Worm (Caenorhabditis elegans): Measurements from ENCODE around the gene vdac-1.
A peak's percentile ranks its signal among the peaks of the same experiment; 100 is the strongest.

vdac-1 gene

ce11 chrIV:7486201-7486947 lies 21.3 kb downstream of the vdac-1 start, which contains the start of the genes his-61 and his-62:
Gene his-61 (minus strand): TSS chrIV:7486217.
Gene his-62 (plus strand): TSS chrIV:7486545.
- peak; percentile 99 for TF ChIP-seq unc-39 (tag; optimal IDR thresholded peaks at IDR 0.05)
- TF ChIP-seq hlh-1 (tag; optimal IDR thresholded peaks at IDR 0.05) = peak; percentile 14
- TF ChIP-seq elt-1 (tag; optimal IDR thresholded peaks at IDR 0.05; ENCODE audit: borderline replicate concordance, insufficient read depth) = no peak
- peak; percentile 75 for TF ChIP-seq sptf-1 (tag; optimal IDR thresholded peaks at IDR 0.05)
- TF ChIP-seq elt-3 (tag; optimal IDR thresholded peaks at IDR 0.05) = no peak
- no peak for TF ChIP-seq unc-120 (tag; optimal IDR thresholded peaks at IDR 0.05; ENCODE audit: poor library complexity, severe bottlenecking)
- TF ChIP-seq mep-1 (tag; optimal IDR thresholded peaks at IDR 0.05) = peak; percentile 55
- no peak for TF ChIP-seq flh-1 (GFP tag; optimal IDR thresholded peaks at IDR 0.05)
- peak; percentile 56 for TF ChIP-seq nhr-12 (tag; optimal IDR thresholded peaks at IDR 0.05)
- TF ChIP-seq tbx-8 (GFP tag; optimal IDR thresholded peaks at IDR 0.05) = no peak
- TF ChIP-seq nhr-237 (tag; optimal IDR thresholded peaks at IDR 0.05) = no peak
- peak; percentile 86 for TF ChIP-seq M03D4.4 (tag; optimal IDR thresholded peaks at IDR 0.05)
- TF ChIP-seq ceh-83 (GFP tag; optimal IDR thresholded peaks at IDR 0.05) = no peak
- no peak for TF ChIP-seq mab-5 (tag; optimal IDR thresholded peaks at IDR 0.05)
- no peak for TF ChIP-seq ceh-43 (GFP tag; optimal IDR thresholded peaks at IDR 0.05)
- peak; percentile 88 for TF ChIP-seq pha-4 (tag; optimal IDR thresholded peaks at IDR 0.05)
- TF ChIP-seq sem-2 (GFP tag; optimal IDR thresholded peaks at IDR 0.05) = peak; percentile 50
- peak; percentile 56 for TF ChIP-seq ces-1 (GFP tag; optimal IDR thresholded peaks at IDR 0.05)
- TF ChIP-seq nhr-28 (tag; optimal IDR thresholded peaks at IDR 0.05) = no peak
- TF ChIP-seq nhr-2 (tag; optimal IDR thresholded peaks at IDR 0.05) = peak; percentile 41
- TF ChIP-seq ztf-11 (tag; optimal IDR thresholded peaks at IDR 0.05) = peak; percentile 86
- peak; percentile 76 for TF ChIP-seq ceh-39 (tag; optimal IDR thresholded peaks at IDR 0.05)
- peak; percentile 53 for TF ChIP-seq drap-1 (GFP tag; optimal IDR thresholded peaks at IDR 0.05)
- peak; percentile 86 for TF ChIP-seq mls-2 (tag; optimal IDR thresholded peaks at IDR 0.05)
- TF ChIP-seq lsy-2 (tag; optimal IDR thresholded peaks at IDR 0.05) = peak; percentile 69
- peak; percentile 4 for TF ChIP-seq ham-2 (GFP tag; optimal IDR thresholded peaks at IDR 0.05)
- no peak for TF ChIP-seq nhr-76 (tag; optimal IDR thresholded peaks at IDR 0.05)
- TF ChIP-seq zip-8 (tag; optimal IDR thresholded peaks at IDR 0.05) = no peak
- no peak for TF ChIP-seq unc-62 (GFP tag; optimal IDR thresholded peaks at IDR 0.05)
- TF ChIP-seq lin-13 (tag; optimal IDR thresholded peaks at IDR 0.05) = peak; percentile 93
- no peak for TF ChIP-seq snpc-4 (tag; optimal IDR thresholded peaks at IDR 0.05)
- TF ChIP-seq blmp-1 (tag; optimal IDR thresholded peaks at IDR 0.05) = no peak
- peak; percentile 88 for TF ChIP-seq cnd-1 (tag; optimal IDR thresholded peaks at IDR 0.05)
- no peak for TF ChIP-seq lin-32 (GFP tag; optimal IDR thresholded peaks at IDR 0.05)
- no peak for TF ChIP-seq bed-3 (GFP tag; optimal IDR thresholded peaks at IDR 0.05)

- TF ChIP-seq sem-2 (GFP tag; optimal IDR thresholded peaks at IDR 0.05) (no peak), lin-13 (tag; optimal IDR thresholded peaks at IDR 0.05) (no peak), unc-120 (tag; optimal IDR thresholded peaks at IDR 0.05; ENCODE audit: poor library complexity, severe bottlenecking) (no peak), hlh-1 (tag; optimal IDR thresholded peaks at IDR 0.05) (no peak), mab-5 (tag; optimal IDR thresholded peaks at IDR 0.05) (no peak)
Observed at ce11 chrIV:7478134-7478533, 29.6 kb downstream of the vdac-1 start, which contains the start of gene rod-1. Gene rod-1 (plus strand): TSS chrIV:7478452.

ce11 chrIV:7477697-7478096 lies 30.0 kb downstream of the vdac-1 start:
- TF ChIP-seq mep-1 (tag; optimal IDR thresholded peaks at IDR 0.05) (no peak), tbx-8 (GFP tag; optimal IDR thresholded peaks at IDR 0.05) (no peak), unc-120 (tag; optimal IDR thresholded peaks at IDR 0.05; ENCODE audit: poor library complexity, severe bottlenecking) (no peak), nhr-2 (tag; optimal IDR thresholded peaks at IDR 0.05) (no peak), snpc-4 (tag; optimal IDR thresholded peaks at IDR 0.05) (no peak), mls-2 (tag; optimal IDR thresholded peaks at IDR 0.05) (no peak), ces-1 (GFP tag; optimal IDR thresholded peaks at IDR 0.05) (no peak), nhr-28 (tag; optimal IDR thresholded peaks at IDR 0.05) (no peak), blmp-1 (tag; optimal IDR thresholded peaks at IDR 0.05) (no peak), ztf-11 (tag; optimal IDR thresholded peaks at IDR 0.05) (no peak), elt-3 (tag; optimal IDR thresholded peaks at IDR 0.05) (no peak), drap-1 (GFP tag; optimal IDR thresholded peaks at IDR 0.05) (no peak), bed-3 (GFP tag; optimal IDR thresholded peaks at IDR 0.05) (no peak), M03D4.4 (tag; optimal IDR thresholded peaks at IDR 0.05) (no peak)

Measured in whole organism, mixed stage, embryonic.